Worm (Caenorhabditis elegans): ENCODE data around the gene F52D10.4.

Gene F52D10.4

ce11 chrX:11624621-11625020 is 7.4 kb downstream of the F52D10.4 start:
- TF ChIP-seq ceh-36 (tag; optimal IDR thresholded peaks at IDR 0.05) (no peak), ceh-13 (GFP tag; optimal IDR thresholded peaks at IDR 0.05) (no peak), hnd-1 (tag; optimal IDR thresholded peaks at IDR 0.05) (no peak), tra-4 (tag; optimal IDR thresholded peaks at IDR 0.05) (no peak), ets-7 (tag; optimal IDR thresholded peaks at IDR 0.05) (no peak)

ce11 chrX:11627013-11627412 is 9.7 kb downstream of the F52D10.4 start, which contains the start of gene twk-44:
Gene twk-44 (minus strand): TSS chrX:11627113.
- TF ChIP-seq hmbx-1 (tag; optimal IDR thresholded peaks at IDR 0.05) (no peak), hmg-4 (GFP tag; optimal IDR thresholded peaks at IDR 0.05) (no peak), ets-7 (tag; optimal IDR thresholded peaks at IDR 0.05) (no peak), tbx-11 (GFP tag; IDR thresholded peaks at IDR 0.05) (no peak), aly-1 (tag; optimal IDR thresholded peaks at IDR 0.05) (no peak), sea-1 (GFP tag; conservative IDR thresholded peaks at IDR 0.05) (no peak), F13C5.2 (tag; optimal IDR thresholded peaks at IDR 0.05) (no peak)

- TF ChIP-seq tra-4 (tag; optimal IDR thresholded peaks at IDR 0.05) (no peak), pes-1 (GFP tag; IDR thresholded peaks at IDR 0.05) (no peak), flt-1 (GFP tag; IDR thresholded peaks at IDR 0.05) (no peak), hmg-4 (GFP tag; optimal IDR thresholded peaks at IDR 0.05) (no peak), ets-7 (tag; optimal IDR thresholded peaks at IDR 0.05) (no peak), ama-1 (optimal IDR thresholded peaks at IDR 0.05) (no peak), ceh-13 (GFP tag; optimal IDR thresholded peaks at IDR 0.05) (no peak), B0310.2 (tag; optimal IDR thresholded peaks at IDR 0.05) (no peak), tbx-37 (GFP tag; conservative IDR thresholded peaks at IDR 0.05) (no peak), ceh-36 (tag; optimal IDR thresholded peaks at IDR 0.05) (no peak), aly-1 (tag; optimal IDR thresholded peaks at IDR 0.05) (no peak), F13C5.2 (tag; optimal IDR thresholded peaks at IDR 0.05) (no peak), hmbx-1 (tag; optimal IDR thresholded peaks at IDR 0.05) (no peak), tbx-11 (GFP tag; IDR thresholded peaks at IDR 0.05) (no peak), scrt-1 (GFP tag; IDR thresholded peaks at IDR 0.05) (no peak)
Observed at ce11 chrX:11628580-11628979, 11.3 kb downstream of the F52D10.4 start, which contains the start of gene spp-30. Gene spp-30 (minus strand): TSS chrX:11628680.

- no peak for TF ChIP-seq F13C5.2 (tag; optimal IDR thresholded peaks at IDR 0.05)
- no peak for TF ChIP-seq aly-1 (tag; optimal IDR thresholded peaks at IDR 0.05)
- TF ChIP-seq hmbx-1 (tag; optimal IDR thresholded peaks at IDR 0.05) = no peak
- no peak for TF ChIP-seq ama-1 (optimal IDR thresholded peaks at IDR 0.05)
- TF ChIP-seq pes-1 (GFP tag; IDR thresholded peaks at IDR 0.05) = no peak
- TF ChIP-seq ceh-36 (tag; optimal IDR thresholded peaks at IDR 0.05) = no peak
- no peak for TF ChIP-seq flt-1 (GFP tag; IDR thresholded peaks at IDR 0.05)
- no peak for TF ChIP-seq tbx-11 (GFP tag; IDR thresholded peaks at IDR 0.05)
- no peak for TF ChIP-seq ceh-13 (GFP tag; optimal IDR thresholded peaks at IDR 0.05)
- no peak for TF ChIP-seq hnd-1 (tag; optimal IDR thresholded peaks at IDR 0.05)
- no peak for TF ChIP-seq sea-1 (GFP tag; conservative IDR thresholded peaks at IDR 0.05)
- no peak for TF ChIP-seq tra-4 (tag; optimal IDR thresholded peaks at IDR 0.05)
- TF ChIP-seq scrt-1 (GFP tag; IDR thresholded peaks at IDR 0.05) = no peak
- TF ChIP-seq ets-7 (tag; optimal IDR thresholded peaks at IDR 0.05) = no peak
Observed at ce11 chrX:11630499-11630898, 13.2 kb downstream of the F52D10.4 start.

- TF ChIP-seq pes-1 (GFP tag; IDR thresholded peaks at IDR 0.05) (no peak), hmg-4 (GFP tag; optimal IDR thresholded peaks at IDR 0.05) (no peak), tbx-11 (GFP tag; IDR thresholded peaks at IDR 0.05) (no peak), flt-1 (GFP tag; IDR thresholded peaks at IDR 0.05) (no peak), B0310.2 (tag; optimal IDR thresholded peaks at IDR 0.05) (no peak), F13C5.2 (tag; optimal IDR thresholded peaks at IDR 0.05) (no peak), hnd-1 (tag; optimal IDR thresholded peaks at IDR 0.05) (no peak), ceh-13 (GFP tag; optimal IDR thresholded peaks at IDR 0.05) (no peak)
Observed at ce11 chrX:11632107-11632506, 14.8 kb downstream of the F52D10.4 start, which contains the start of gene sto-6. Gene sto-6 (plus strand): TSS chrX:11632407.

ce11 chrX:11633278-11633677 is 16.0 kb downstream of the F52D10.4 start:
- TF ChIP-seq hnd-1 (tag; optimal IDR thresholded peaks at IDR 0.05) = no peak
- TF ChIP-seq sea-1 (GFP tag; conservative IDR thresholded peaks at IDR 0.05) = no peak
- no peak for TF ChIP-seq flt-1 (GFP tag; IDR thresholded peaks at IDR 0.05)
- no peak for TF ChIP-seq hmg-4 (GFP tag; optimal IDR thresholded peaks at IDR 0.05)
- TF ChIP-seq F13C5.2 (tag; optimal IDR thresholded peaks at IDR 0.05) = no peak

ce11 chrX:11637721-11638120 is 20.5 kb downstream of the F52D10.4 start:
- TF ChIP-seq scrt-1 (GFP tag; IDR thresholded peaks at IDR 0.05) (no peak), ama-1 (optimal IDR thresholded peaks at IDR 0.05) (no peak), tra-4 (tag; optimal IDR thresholded peaks at IDR 0.05) (no peak), tbx-37 (GFP tag; conservative IDR thresholded peaks at IDR 0.05) (no peak), ets-7 (tag; optimal IDR thresholded peaks at IDR 0.05) (no peak), B0310.2 (tag; optimal IDR thresholded peaks at IDR 0.05) (no peak), sea-1 (GFP tag; conservative IDR thresholded peaks at IDR 0.05) (no peak), flt-1 (GFP tag; IDR thresholded peaks at IDR 0.05) (no peak), aly-1 (tag; optimal IDR thresholded peaks at IDR 0.05) (no peak), tbx-11 (GFP tag; IDR thresholded peaks at IDR 0.05) (no peak), ceh-13 (GFP tag; optimal IDR thresholded peaks at IDR 0.05) (no peak), hmg-4 (GFP tag; optimal IDR thresholded peaks at IDR 0.05) (no peak)

ce11 chrX:11638987-11639386 is 21.7 kb downstream of the F52D10.4 start:
- no peak for TF ChIP-seq F13C5.2 (tag; optimal IDR thresholded peaks at IDR 0.05)
- no peak for TF ChIP-seq tbx-11 (GFP tag; IDR thresholded peaks at IDR 0.05)
- no peak for TF ChIP-seq B0310.2 (tag; optimal IDR thresholded peaks at IDR 0.05)
- no peak for TF ChIP-seq flt-1 (GFP tag; IDR thresholded peaks at IDR 0.05)
- no peak for TF ChIP-seq tra-4 (tag; optimal IDR thresholded peaks at IDR 0.05)
- TF ChIP-seq aly-1 (tag; optimal IDR thresholded peaks at IDR 0.05) = no peak
- TF ChIP-seq scrt-1 (GFP tag; IDR thresholded peaks at IDR 0.05) = no peak
- TF ChIP-seq ama-1 (optimal IDR thresholded peaks at IDR 0.05) = no peak
- no peak for TF ChIP-seq hmbx-1 (tag; optimal IDR thresholded peaks at IDR 0.05)

Measured in whole organism, early embryonic.